Worm (Caenorhabditis elegans) whole organism, L2 larva: ENCODE results near the gene F40G9.6.

Source experiments
- C34F6.9 ChIP-seq: fragments of 150-350 bp; optimal IDR thresholded peaks from 2 replicates; lab custom pipeline; 2014; ENCODE audit warnings: missing biosample characterization, missing genetic modification characterization
- F13H6.1 ChIP-seq: sonication (generic microtip); optimal IDR thresholded peaks from 2 replicates; lab custom pipeline; 2016; ENCODE audit warnings: missing genetic modification characterization, missing compliant biosample characterization
- Y55F3AM.14 ChIP-seq: fragments of 200-800 bp; sonication (Bioruptor generic); optimal IDR thresholded peaks from 2 replicates; lab custom pipeline; 2018; ENCODE audit warnings: mild to moderate bottlenecking, missing genetic modification characterization, missing compliant biosample characterization
- alr-1 ChIP-seq: fragments of 150-350 bp; optimal IDR thresholded peaks from 2 replicates; lab custom pipeline; 2014; ENCODE audit warnings: missing biosample characterization, missing genetic modification characterization
- aly-2 ChIP-seq: fragments of 150-350 bp; optimal IDR thresholded peaks from 2 replicates; lab custom pipeline; 2014; ENCODE audit warnings: missing biosample characterization, missing genetic modification characterization
- blmp-1 ChIP-seq: sonication (generic microtip); optimal IDR thresholded peaks from 2 replicates; lab custom pipeline; 2017; ENCODE audit warnings: missing genetic modification characterization, mild to moderate bottlenecking, missing compliant biosample characterization, antibody characterized with exemption, moderate library complexity; ENCODE audit not compliant: insufficient read depth
- ceh-16 ChIP-seq: fragments of 150-350 bp; optimal IDR thresholded peaks from 2 replicates; lab custom pipeline; 2014; ENCODE audit warnings: missing biosample characterization, missing genetic modification characterization
- ceh-82 ChIP-seq: fragments of 150-350 bp; optimal IDR thresholded peaks from 2 replicates; lab custom pipeline; 2014; ENCODE audit warnings: missing biosample characterization, missing genetic modification characterization
- crh-2 ChIP-seq: sonication (generic microtip); optimal IDR thresholded peaks from 2 replicates; lab custom pipeline; 2017; ENCODE audit warnings: missing biosample characterization, missing genetic modification characterization
- egl-27 ChIP-seq: sonication (generic microtip); optimal IDR thresholded peaks from 3 replicates; lab custom pipeline; 2017; ENCODE audit warnings: missing biosample characterization, missing genetic modification reagents, missing genetic modification characterization
- elt-1 ChIP-seq: fragments of 150-350 bp; optimal IDR thresholded peaks from 2 replicates; lab custom pipeline; 2014; ENCODE audit warnings: missing biosample characterization, missing genetic modification characterization
- elt-3 ChIP-seq: sonication (generic microtip); optimal IDR thresholded peaks from 2 replicates; lab custom pipeline; 2017; ENCODE audit warnings: missing biosample characterization, missing genetic modification characterization
- fos-1 ChIP-seq: fragments of 150-350 bp; optimal IDR thresholded peaks from 2 replicates; lab custom pipeline; 2014; ENCODE audit warnings: missing biosample characterization, missing genetic modification characterization
- gmeb-1 ChIP-seq: fragments of 150-350 bp; optimal IDR thresholded peaks from 2 replicates; lab custom pipeline; 2014; ENCODE audit warnings: missing biosample characterization, missing genetic modification characterization
- lin-11 ChIP-seq: fragments of 150-350 bp; sonication (generic microtip); optimal IDR thresholded peaks from 2 replicates; lab custom pipeline; 2014; ENCODE audit warnings: missing biosample characterization, missing genetic modification characterization, inconsistent platforms, mixed read lengths
- lin-39 ChIP-seq: fragments of 150-350 bp; optimal IDR thresholded peaks from 2 replicates; lab custom pipeline; 2014; ENCODE audit warnings: missing biosample characterization, missing genetic modification reagents, missing genetic modification characterization
- lsy-2 ChIP-seq, 2 experiments: fragments of 150-350 bp in 1 of 2; sonication (generic microtip) in 1 of 2; optimal IDR thresholded peaks; 2 replicates each; lab custom pipeline; 2014 to 2017; ENCODE audit warnings: missing biosample characterization in 2 of 2, missing genetic modification characterization in 2 of 2
- mab-5 ChIP-seq: fragments of 150-350 bp; optimal IDR thresholded peaks from 2 replicates; lab custom pipeline; 2014; ENCODE audit warnings: missing biosample characterization, missing genetic modification characterization
- mdl-1 ChIP-seq, 2 experiments: fragments of 150-350 bp in 1 of 2; sonication (generic microtip) in 1 of 2; optimal IDR thresholded peaks; 2 replicates each; lab custom pipeline; 2017; ENCODE audit warnings: missing biosample characterization in 2 of 2, missing genetic modification characterization in 2 of 2
- nhr-11 ChIP-seq: fragments of 150-350 bp; optimal IDR thresholded peaks from 2 replicates; lab custom pipeline; 2014; ENCODE audit warnings: missing biosample characterization, missing genetic modification characterization
- nhr-12 ChIP-seq: fragments of 150-350 bp; optimal IDR thresholded peaks from 2 replicates; lab custom pipeline; 2014; ENCODE audit warnings: missing biosample characterization, missing genetic modification characterization
- nhr-129 ChIP-seq: fragments of 150-350 bp; optimal IDR thresholded peaks from 2 replicates; lab custom pipeline; 2014; ENCODE audit warnings: missing biosample characterization, missing genetic modification characterization
- nhr-21 ChIP-seq: fragments of 150-350 bp; optimal IDR thresholded peaks from 2 replicates; lab custom pipeline; 2014; ENCODE audit warnings: missing biosample characterization, missing genetic modification characterization
- nhr-23 ChIP-seq: fragments of 150-350 bp; optimal IDR thresholded peaks from 2 replicates; lab custom pipeline; 2014; ENCODE audit warnings: missing biosample characterization, missing genetic modification reagents, missing genetic modification characterization
- nhr-25 ChIP-seq: fragments of 150-350 bp; sonication (generic microtip); optimal IDR thresholded peaks from 3 replicates; lab custom pipeline; 2014; ENCODE audit warnings: missing biosample characterization, missing genetic modification characterization
- nhr-77 ChIP-seq: fragments of 150-350 bp; optimal IDR thresholded peaks from 2 replicates; lab custom pipeline; 2014; ENCODE audit warnings: missing biosample characterization, missing genetic modification characterization
- skn-1 ChIP-seq: sonication (generic microtip); optimal IDR thresholded peaks from 2 replicates; lab custom pipeline; 2017; ENCODE audit warnings: missing biosample characterization, missing genetic modification characterization
- sma-3 ChIP-seq: sonication (generic microtip); optimal IDR thresholded peaks from 2 replicates; lab custom pipeline; 2016; ENCODE audit warnings: missing genetic modification reagents, missing genetic modification characterization, missing compliant biosample characterization
- sma-9 ChIP-seq, 2 experiments: fragments of 150-350 bp in 1 of 2; sonication (generic microtip) in 1 of 2; optimal IDR thresholded peaks; 2 replicates each; lab custom pipeline; 2014 to 2016; ENCODE audit warnings: missing genetic modification characterization in 2 of 2, mild to moderate bottlenecking in 1 of 2, missing biosample characterization in 1 of 2, missing compliant biosample characterization in 1 of 2, missing genetic modification reagents in 1 of 2, moderate library complexity in 1 of 2
- snpc-4 ChIP-seq: fragments of 150-350 bp; optimal IDR thresholded peaks from 2 replicates; lab custom pipeline; 2014; ENCODE audit warnings: missing biosample characterization, missing genetic modification characterization
- unc-39 ChIP-seq: fragments of 150-350 bp; optimal IDR thresholded peaks from 2 replicates; lab custom pipeline; 2014; ENCODE audit warnings: missing biosample characterization, missing genetic modification characterization
- unc-55 ChIP-seq: fragments of 150-350 bp; sonication (generic microtip); optimal IDR thresholded peaks from 3 replicates; lab custom pipeline; 2014; ENCODE audit warnings: missing biosample characterization, missing genetic modification reagents, missing genetic modification characterization
- unc-62 ChIP-seq: fragments of 150-350 bp; optimal IDR thresholded peaks from 2 replicates; lab custom pipeline; 2014; ENCODE audit warnings: missing biosample characterization, missing genetic modification reagents, missing genetic modification characterization
- zag-1 ChIP-seq: fragments of 150-350 bp; optimal IDR thresholded peaks from 2 replicates; lab custom pipeline; 2014; ENCODE audit warnings: missing biosample characterization, missing genetic modification characterization
- ztf-1 ChIP-seq: fragments of 200-800 bp; sonication (Bioruptor generic); conservative IDR thresholded peaks from 2 replicates; pipeline ENCODE4 v1.3.6; 2022; ENCODE audit warnings: missing genetic modification characterization, missing compliant biosample characterization
- ztf-11 ChIP-seq: sonication (generic microtip); optimal IDR thresholded peaks from 2 replicates; lab custom pipeline; 2017; ENCODE audit warnings: missing biosample characterization, missing genetic modification characterization

F40G9.6 gene

ce11 chrIII:188426-188888 is 9.1 kb downstream of the F40G9.6 start, which contains the start of gene ubc-20:
TSS of gene ubc-20 (plus strand) at chrIII:188838.
- TF ChIP-seq ztf-11 (tag; lab: Kevin White, UChicago), result no peak
- TF ChIP-seq gmeb-1 (tag; lab: Kevin White, UChicago), result peak; percentile 18
- TF ChIP-seq sma-3 (GFP tag; lab: Kevin White, UChicago), result peak; percentile 1
- no peak for TF ChIP-seq nhr-23 (tag; lab: Kevin White, UChicago)
- TF ChIP-seq elt-3 (tag; lab: Kevin White, UChicago), result no peak
- no peak for TF ChIP-seq unc-39 (tag; lab: Kevin White, UChicago)
- no peak for TF ChIP-seq elt-1
- TF ChIP-seq ceh-16 (tag; lab: Kevin White, UChicago), result no peak
- no peak for TF ChIP-seq ceh-82 (tag; lab: Kevin White, UChicago)
- no peak for TF ChIP-seq nhr-21 (tag; lab: Kevin White, UChicago)
- peak; percentile 30 for TF ChIP-seq unc-55 (GFP tag; lab: Kevin White, UChicago)
- TF ChIP-seq nhr-129 (tag; lab: Kevin White, UChicago), result peak; percentile 35
- peak in 1 of 2 experiments; percentile 48 for TF ChIP-seq lsy-2 (tag; optimal IDR thresholded peaks at IDR 0.05; lab: Kevin White, UChicago)
- peak; percentile 60 for TF ChIP-seq C34F6.9 (tag; lab: Kevin White, UChicago)
- TF ChIP-seq F13H6.1, result no peak
- no peak for TF ChIP-seq Y55F3AM.14

DNA sequence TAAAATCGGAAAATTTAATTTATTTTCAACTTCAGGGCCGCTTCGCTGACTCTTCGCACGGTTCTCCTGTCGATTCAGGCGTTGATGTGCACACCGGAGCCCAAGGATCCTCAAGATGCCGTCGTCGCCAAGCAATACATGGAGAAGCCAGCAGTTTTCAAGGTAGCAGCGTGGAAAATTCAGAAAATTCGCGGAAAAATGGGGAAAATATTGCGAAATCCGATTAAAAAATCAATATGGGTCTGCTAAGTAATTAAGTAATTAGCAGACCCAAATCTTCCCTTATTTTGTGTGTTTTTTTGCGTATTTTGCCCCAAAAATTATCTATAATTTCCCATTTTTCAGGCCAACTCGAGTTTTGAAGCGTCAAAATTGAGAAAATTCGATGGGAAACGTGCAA is 9.9 kb downstream of the F40G9.6 start:
- TF ChIP-seq egl-27 (tag; lab: Kevin White, UChicago), result no peak
- no peak for TF ChIP-seq nhr-21 (tag; lab: Kevin White, UChicago)
- no peak for TF ChIP-seq F13H6.1
- TF ChIP-seq, all 48 proteins: peak for 0

ce11 chrIII:190686-191085 is 11.3 kb downstream of the F40G9.6 start, which contains the start of gene cox-17:
TSS of gene cox-17 (plus strand) at chrIII:190986.
- TF ChIP-seq aly-2 (tag; lab: Kevin White, UChicago) (no peak), mab-5 (tag; lab: Kevin White, UChicago) (no peak), C34F6.9 (tag; lab: Kevin White, UChicago) (no peak), lin-39 (tag; lab: Kevin White, UChicago) (no peak), nhr-25 (tag; lab: Kevin White, UChicago) (no peak), snpc-4 (no peak), skn-1 (no peak), nhr-77 (tag; lab: Kevin White, UChicago) (no peak), sma-3 (GFP tag; lab: Kevin White, UChicago) (no peak), ztf-1 (no peak)

- no peak for TF ChIP-seq unc-62
- TF ChIP-seq alr-1 (tag; lab: Kevin White, UChicago), result no peak
- TF ChIP-seq blmp-1 (tag; lab: Kevin White, UChicago), result no peak
- no peak for TF ChIP-seq crh-2 (tag; lab: Kevin White, UChicago)
- no peak for TF ChIP-seq zag-1
- no peak for TF ChIP-seq lin-11 (tag; lab: Kevin White, UChicago)
- TF ChIP-seq mab-5 (tag; lab: Kevin White, UChicago), result no peak
- TF ChIP-seq fos-1 (tag; lab: Kevin White, UChicago), result no peak
- TF ChIP-seq nhr-11 (tag; lab: Kevin White, UChicago), result no peak
- TF ChIP-seq nhr-12 (tag; lab: Kevin White, UChicago), result no peak
- TF ChIP-seq mdl-1 (tag; optimal IDR thresholded peaks at IDR 0.05; lab: Kevin White, UChicago), result no peak
- no peak for TF ChIP-seq unc-39 (tag; lab: Kevin White, UChicago)
- TF ChIP-seq elt-3 (tag; lab: Kevin White, UChicago), result no peak
- no peak for TF ChIP-seq F13H6.1
- TF ChIP-seq sma-9 (GFP tag; optimal IDR thresholded peaks at IDR 0.05; lab: Kevin White, UChicago), result no peak
- TF ChIP-seq sma-9 (tag; optimal IDR thresholded peaks at IDR 0.05; lab: Kevin White, UChicago), result no peak
These were observed 12.5 kb downstream of the F40G9.6 start, which contains the start of gene sec-20 for ce11 chrIII:191803-192202. TSS of gene sec-20 (plus strand) at chrIII:192103.
